Worm (Caenorhabditis elegans): ENCODE results near the gene F22B5.10.

F22B5.10 gene

DNA sequence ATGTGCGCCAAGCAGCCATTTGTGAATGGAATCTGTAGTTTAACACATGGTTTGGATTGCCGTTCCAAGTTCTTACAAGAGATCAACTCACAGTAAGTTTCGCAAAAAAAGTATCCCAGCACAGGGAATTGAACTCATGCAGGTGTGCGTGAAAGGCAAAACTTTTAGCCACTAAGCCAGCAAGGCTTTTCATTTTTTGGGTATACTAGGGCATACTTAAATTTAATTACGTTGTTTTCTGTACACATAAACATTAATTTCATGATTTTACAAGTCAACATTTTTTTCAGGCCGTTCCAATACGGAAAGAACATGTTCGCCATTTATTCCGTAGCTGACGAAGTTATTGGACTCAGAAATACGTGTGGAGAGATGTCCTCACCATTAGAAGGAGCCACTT lies 25.5 kb upstream of the F22B5.10 start (continued):
- TF ChIP-seq die-1 (tag; optimal IDR thresholded peaks at IDR 0.05) (peak; percentile 97), hmg-20 (GFP tag; IDR thresholded peaks at IDR 0.05) (0 out of 2 replicates have a peak, but pooled peaks have one; percentile 65), cebp-1 (GFP tag; IDR thresholded peaks at IDR 0.05) (no peak), cebp-1 (tag; optimal IDR thresholded peaks at IDR 0.05) (no peak), Y67H2A.10 (GFP tag; conservative IDR thresholded peaks at IDR 0.05) (no peak), unc-130 (GFP tag; optimal IDR thresholded peaks at IDR 0.05) (peak; percentile 26), madf-3 (GFP tag; IDR thresholded peaks at IDR 0.05) (0 out of 2 replicates have a peak, but pooled peaks have one; percentile 74), lin-35 (GFP tag; optimal IDR thresholded peaks at IDR 0.05) (peak in 1 of 3 experiments; percentile 56), hrde-1 (tag; optimal IDR thresholded peaks at IDR 0.05; ENCODE audit: borderline replicate concordance) (peak; percentile 89), cebp-2 (GFP tag; IDR thresholded peaks at IDR 0.05) (0 out of 2 replicates have a peak, but pooled peaks have one; percentile 84), let-526 (GFP tag; IDR thresholded peaks at IDR 0.05) (0 out of 2 replicates have a peak, but pooled peaks have one; percentile 43), B0336.3 (GFP tag; IDR thresholded peaks at IDR 0.05) (no peak), nhr-90 (tag; optimal IDR thresholded peaks at IDR 0.05) (peak; percentile 85), aptf-3 (GFP tag; IDR thresholded peaks at IDR 0.05) (peak; percentile 74; the same call in 1 of the 2 replicates), F37B4.10 (GFP tag; IDR thresholded peaks at IDR 0.05) (0 out of 2 replicates have a peak, but pooled peaks have one; percentile 75)

DNA sequence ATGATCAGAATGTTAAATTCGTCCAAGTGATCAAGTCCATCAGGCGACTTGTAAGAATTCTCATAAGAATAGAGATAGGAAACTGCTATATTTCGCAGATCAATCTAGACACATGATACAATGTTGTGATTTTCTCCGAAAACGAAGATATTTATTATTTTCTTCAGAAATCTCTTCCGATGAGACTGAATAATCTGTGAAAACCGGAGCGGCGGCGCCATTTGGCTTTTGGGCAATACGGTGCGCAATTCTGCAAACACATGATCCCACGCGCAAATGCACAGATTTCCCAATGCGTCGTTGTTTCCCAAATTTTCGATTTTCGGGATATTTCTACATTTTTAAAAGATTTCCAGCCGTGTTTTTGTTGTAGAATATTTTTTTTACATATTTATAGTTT lies 24.8 kb upstream of the F22B5.10 start:
- TF ChIP-seq Y67H2A.10 (GFP tag; conservative IDR thresholded peaks at IDR 0.05) (no peak), egl-18 (GFP tag; IDR thresholded peaks at IDR 0.05) (no peak), him-1 (tag; optimal IDR thresholded peaks at IDR 0.05) (no peak), mcd-1 (GFP tag; IDR thresholded peaks at IDR 0.05) (peak; percentile 49), T26A5.8 (tag; optimal IDR thresholded peaks at IDR 0.05) (no peak), rec-8 (tag; optimal IDR thresholded peaks at IDR 0.05) (no peak), ceh-58 (GFP tag; IDR thresholded peaks at IDR 0.05) (no peak), egrh-3 (GFP tag; IDR thresholded peaks at IDR 0.05) (no peak), ccch-3 (GFP tag; optimal IDR thresholded peaks at IDR 0.05) (no peak), attf-3 (GFP tag; conservative IDR thresholded peaks at IDR 0.05) (no peak), lin-35 (GFP tag; optimal IDR thresholded peaks at IDR 0.05) (peak in 1 of 3 experiments; percentile 7), athp-1 (tag; optimal IDR thresholded peaks at IDR 0.05) (no peak), snpc-4 (GFP tag; optimal IDR thresholded peaks at IDR 0.05) (no peak), snpc-4 (tag; optimal IDR thresholded peaks at IDR 0.05) (peak in 1 of 4 experiments; percentile 16), tbx-9 (tag; optimal IDR thresholded peaks at IDR 0.05; ENCODE audit: borderline replicate concordance) (no peak), K11D2.4 (GFP tag; IDR thresholded peaks at IDR 0.05) (no peak), hsf-1 (GFP tag; IDR thresholded peaks at IDR 0.05) (0 out of 2 replicates have a peak, but pooled peaks have one; percentile 9), F23B12.7 (tag; optimal IDR thresholded peaks at IDR 0.05; ENCODE audit: insufficient read depth) (peak; percentile 48), B0019.2 (GFP tag; conservative IDR thresholded peaks at IDR 0.05) (no peak), F37B4.10 (GFP tag; IDR thresholded peaks at IDR 0.05) (no peak), cebp-2 (GFP tag; IDR thresholded peaks at IDR 0.05) (no peak), ceh-27 (GFP tag; optimal IDR thresholded peaks at IDR 0.05) (no peak), atf-7 (tag; optimal IDR thresholded peaks at IDR 0.05) (no peak), efl-1 (GFP tag; optimal IDR thresholded peaks at IDR 0.05) (peak; percentile 40), ceh-100 (GFP tag; IDR thresholded peaks at IDR 0.05) (no peak), B0261.1 (tag; optimal IDR thresholded peaks at IDR 0.05) (no peak), let-607 (tag; optimal IDR thresholded peaks at IDR 0.05) (no peak), hmg-1.2 (GFP tag; IDR thresholded peaks at IDR 0.05) (peak; percentile 28; the same call in 1 of the 2 replicates), snpc-3.4 (tag; optimal IDR thresholded peaks at IDR 0.05) (no peak), mel-28 (tag; optimal IDR thresholded peaks at IDR 0.05; ENCODE audit: borderline replicate concordance) (no peak), xnd-1 (tag; optimal IDR thresholded peaks at IDR 0.05) (peak; percentile 5), rcor-1 (GFP tag; IDR thresholded peaks at IDR 0.05) (no peak), hrde-1 (tag; optimal IDR thresholded peaks at IDR 0.05; ENCODE audit: borderline replicate concordance) (no peak), sea-2 (GFP tag; IDR thresholded peaks at IDR 0.05) (no peak), ztf-25 (GFP tag; IDR thresholded peaks at IDR 0.05) (no peak), dox-1 (GFP tag; IDR thresholded peaks at IDR 0.05) (peak; percentile 57; the same call in 1 of the 2 replicates)

Data from whole organism, young adult.